Fruit fly (Drosophila melanogaster) whole organism, prepupa: Measurements from ENCODE around the gene CG2975.

Experiments
- Blimp-1 ChIP-seq: fragments of 200-800 bp; sonication (Bioruptor generic); optimal IDR thresholded peaks from 3 replicates; lab custom pipeline; 2017; ENCODE audit warnings: missing biosample characterization, missing genetic modification characterization, mild to moderate bottlenecking, moderate library complexity, missing genetic modification reagents
- CG10631 ChIP-seq: fragments of 200-800 bp; sonication (Bioruptor generic); optimal IDR thresholded peaks from 2 replicates; lab custom pipeline; 2016; ENCODE audit warnings: missing biosample characterization, missing genetic modification characterization
- CG10669 ChIP-seq: fragments of 200-800 bp; sonication (Bioruptor generic); optimal IDR thresholded peaks from 3 replicates; lab custom pipeline; 2018; ENCODE audit warnings: missing biosample characterization, mild to moderate bottlenecking, missing genetic modification characterization, moderate library complexity
- CG11294 ChIP-seq: fragments of 200-800 bp; sonication (Bioruptor generic); IDR thresholded peaks from 2 replicates; pipeline ENCODE4 v1.3.6; 2022; ENCODE audit warnings: missing biosample characterization, missing genetic modification characterization
- CG11762 ChIP-seq: fragments of 200-800 bp; sonication (Bioruptor generic); optimal IDR thresholded peaks from 3 replicates; lab custom pipeline; 2016; ENCODE audit warnings: missing biosample characterization, missing genetic modification characterization; ENCODE audit not compliant: insufficient read depth
- CG11902 ChIP-seq: fragments of 200-800 bp; sonication (Bioruptor generic); optimal IDR thresholded peaks from 3 replicates; lab custom pipeline; 2016; ENCODE audit warnings: missing biosample characterization, missing genetic modification characterization
- CG15336 ChIP-seq: fragments of 200-800 bp; sonication (Bioruptor generic); IDR thresholded peaks from 2 replicates; pipeline ENCODE4 v1.3.6; 2022; ENCODE audit warnings: missing biosample characterization, missing genetic modification characterization
- CG1621 ChIP-seq: fragments of 200-800 bp; sonication (Bioruptor generic); optimal IDR thresholded peaks from 3 replicates; lab custom pipeline; 2018; ENCODE audit warnings: missing biosample characterization, mild to moderate bottlenecking, missing genetic modification characterization
- CG16779 ChIP-seq: fragments of 200-800 bp; sonication (Bioruptor generic); optimal IDR thresholded peaks from 3 replicates; lab custom pipeline; 2017; ENCODE audit warnings: missing biosample characterization, mild to moderate bottlenecking, missing genetic modification characterization
- CG3032 ChIP-seq: fragments of 200-800 bp; optimal IDR thresholded peaks from 2 replicates; lab custom pipeline; 2019; ENCODE audit warnings: missing biosample characterization, mild to moderate bottlenecking, missing genetic modification characterization, moderate library complexity
- CG31627 ChIP-seq: fragments of 200-800 bp; sonication (Bioruptor generic); optimal IDR thresholded peaks from 3 replicates; lab custom pipeline; 2016; ENCODE audit warnings: missing biosample characterization, missing genetic modification characterization
- CG32006 ChIP-seq: fragments of 200-800 bp; sonication (Bioruptor generic); optimal IDR thresholded peaks from 3 replicates; lab custom pipeline; 2017; ENCODE audit warnings: missing biosample characterization, mild to moderate bottlenecking, missing genetic modification characterization
- CG34406 ChIP-seq: fragments of 200-800 bp; sonication (Bioruptor generic); optimal IDR thresholded peaks from 3 replicates; lab custom pipeline; 2016; ENCODE audit warnings: missing biosample characterization, missing genetic modification characterization
- CG3919 ChIP-seq: fragments of 200-800 bp; sonication (Bioruptor generic); optimal IDR thresholded peaks from 3 replicates; lab custom pipeline; 2016; ENCODE audit warnings: missing biosample characterization, missing genetic modification characterization
- CG4318 ChIP-seq: fragments of 200-800 bp; sonication (Bioruptor generic); optimal IDR thresholded peaks from 3 replicates; lab custom pipeline; 2017; ENCODE audit warnings: missing biosample characterization, mild to moderate bottlenecking, missing genetic modification characterization
- CG6163 ChIP-seq: fragments of 200-800 bp; sonication (Bioruptor generic); IDR thresholded peaks from 3 replicates; pipeline ENCODE4 v1.3.6; 2022; ENCODE audit warnings: missing biosample characterization, missing genetic modification characterization
- CG6276 ChIP-seq: fragments of 200-800 bp; sonication (Bioruptor generic); optimal IDR thresholded peaks from 2 replicates; lab custom pipeline; 2017; ENCODE audit warnings: missing biosample characterization, mild to moderate bottlenecking, missing genetic modification characterization
- CG6792 ChIP-seq: fragments of 200-800 bp; sonication (Bioruptor generic); optimal IDR thresholded peaks from 3 replicates; lab custom pipeline; 2016; ENCODE audit warnings: missing biosample characterization, missing genetic modification characterization
- CG7368 ChIP-seq: fragments of 200-800 bp; sonication (Bioruptor generic); optimal IDR thresholded peaks from 3 replicates; lab custom pipeline; 2016; ENCODE audit warnings: missing biosample characterization, missing genetic modification characterization
- CG8119 ChIP-seq: fragments of 200-800 bp; sonication (Bioruptor generic); IDR thresholded peaks from 3 replicates; pipeline ENCODE4 v1.3.6; 2022; ENCODE audit warnings: missing biosample characterization, missing genetic modification characterization
- CG8632 ChIP-seq: fragments of 200-800 bp; sonication (Bioruptor generic); optimal IDR thresholded peaks from 3 replicates; lab custom pipeline; 2016; ENCODE audit warnings: missing biosample characterization, missing genetic modification characterization
- CG9139 ChIP-seq: fragments of 200-800 bp; sonication (Bioruptor generic); optimal IDR thresholded peaks from 3 replicates; lab custom pipeline; 2017; ENCODE audit warnings: missing biosample characterization, mild to moderate bottlenecking, missing genetic modification characterization
- Eip78C ChIP-seq: fragments of 200-800 bp; sonication (Bioruptor generic); peaks from one replicate; lab custom pipeline; 2016; ENCODE audit warnings: missing biosample characterization, missing genetic modification characterization
- Eip93F ChIP-seq: fragments of 200-800 bp; sonication (Bioruptor generic); optimal IDR thresholded peaks from 2 replicates; lab custom pipeline; 2016; ENCODE audit warnings: missing biosample characterization, mild to moderate bottlenecking, missing genetic modification characterization
- Ets21C ChIP-seq: fragments of 200-800 bp; sonication (Bioruptor generic); optimal IDR thresholded peaks from 3 replicates; lab custom pipeline; 2016; ENCODE audit warnings: missing biosample characterization, missing genetic modification characterization
- Ets96B ChIP-seq: fragments of 200-800 bp; optimal IDR thresholded peaks from 2 replicates; lab custom pipeline; 2019; ENCODE audit warnings: missing biosample characterization, mild to moderate bottlenecking, missing genetic modification characterization, moderate library complexity
- Gug ChIP-seq: fragments of 200-800 bp; sonication (Bioruptor generic); IDR thresholded peaks from 2 replicates; pipeline ENCODE4 v1.3.6; 2022; ENCODE audit warnings: missing biosample characterization, missing genetic modification characterization
- Hr38 ChIP-seq: sonication (Bioruptor generic); optimal IDR thresholded peaks from 2 replicates; lab custom pipeline; 2016; ENCODE audit warnings: missing biosample characterization, missing genetic modification characterization
- Hr39 ChIP-seq: fragments of 200-800 bp; sonication (Bioruptor generic); optimal IDR thresholded peaks from 2 replicates; lab custom pipeline; 2016; ENCODE audit warnings: missing biosample characterization, missing genetic modification characterization
- Hr4 ChIP-seq: fragments of 200-800 bp; sonication (Bioruptor generic); optimal IDR thresholded peaks from 3 replicates; lab custom pipeline; 2016; ENCODE audit warnings: missing biosample characterization, missing genetic modification characterization
- Lpt ChIP-seq: fragments of 200-800 bp; sonication (Bioruptor generic); optimal IDR thresholded peaks from 3 replicates; lab custom pipeline; 2016; ENCODE audit warnings: missing biosample characterization, missing genetic modification characterization
- Met ChIP-seq: fragments of 200-800 bp; sonication (Bioruptor generic); optimal IDR thresholded peaks from 3 replicates; lab custom pipeline; 2016; ENCODE audit warnings: missing biosample characterization, missing genetic modification characterization
- Sox102F ChIP-seq: fragments of 200-800 bp; sonication (Bioruptor generic); optimal IDR thresholded peaks from 2 replicates; lab custom pipeline; 2016; ENCODE audit warnings: missing biosample characterization, mild to moderate bottlenecking, missing genetic modification characterization
- Sox14 ChIP-seq: fragments of 200-800 bp; sonication (Bioruptor generic); optimal IDR thresholded peaks from 3 replicates; lab custom pipeline; 2016; ENCODE audit warnings: missing biosample characterization, missing genetic modification characterization
- Sox15 ChIP-seq: fragments of 200-800 bp; sonication (Bioruptor generic); optimal IDR thresholded peaks from 3 replicates; lab custom pipeline; 2016; ENCODE audit warnings: missing biosample characterization, missing genetic modification characterization
- achi ChIP-seq: fragments of 200-800 bp; sonication (Bioruptor generic); optimal IDR thresholded peaks from 3 replicates; lab custom pipeline; 2016; ENCODE audit warnings: missing biosample characterization, missing genetic modification characterization
- acj6 ChIP-seq: fragments of 200-800 bp; sonication (Bioruptor generic); optimal IDR thresholded peaks from 3 replicates; lab custom pipeline; 2016; ENCODE audit warnings: missing biosample characterization, missing genetic modification characterization
- dac ChIP-seq: fragments of 200-800 bp; sonication (Bioruptor generic); optimal IDR thresholded peaks from 2 replicates; lab custom pipeline; 2017; ENCODE audit warnings: missing biosample characterization, mild to moderate bottlenecking, missing genetic modification characterization
- dsx ChIP-seq: fragments of 200-800 bp; optimal IDR thresholded peaks from 3 replicates; lab custom pipeline; 2019; ENCODE audit warnings: missing biosample characterization, mild to moderate bottlenecking, missing genetic modification characterization, moderate library complexity; ENCODE audit not compliant: poor library complexity, severe bottlenecking
- eg ChIP-seq: fragments of 200-800 bp; sonication (Bioruptor generic); IDR thresholded peaks from 3 replicates; pipeline ENCODE4 v1.3.6; 2022; ENCODE audit warnings: missing biosample characterization, missing genetic modification characterization
- esn ChIP-seq: fragments of 200-800 bp; sonication (Bioruptor generic); optimal IDR thresholded peaks from 2 replicates; lab custom pipeline; 2016; ENCODE audit warnings: missing biosample characterization, mild to moderate bottlenecking, missing genetic modification characterization, moderate library complexity
- fd59A ChIP-seq: fragments of 200-800 bp; sonication (Bioruptor generic); optimal IDR thresholded peaks from 2 replicates; lab custom pipeline; 2017; ENCODE audit warnings: missing biosample characterization, mild to moderate bottlenecking, missing genetic modification characterization, missing genetic modification reagents
- fd85E ChIP-seq: fragments of 200-800 bp; sonication (Bioruptor generic); optimal IDR thresholded peaks from 3 replicates; lab custom pipeline; 2016; ENCODE audit warnings: missing biosample characterization, missing genetic modification characterization
- fkh ChIP-seq: fragments of 200-800 bp; sonication (Bioruptor generic); optimal IDR thresholded peaks from 3 replicates; lab custom pipeline; 2017; ENCODE audit warnings: missing biosample characterization, mild to moderate bottlenecking, missing genetic modification characterization, moderate library complexity
- net ChIP-seq: fragments of 200-800 bp; sonication (Bioruptor generic); optimal IDR thresholded peaks from 3 replicates; lab custom pipeline; 2016; ENCODE audit warnings: missing biosample characterization, missing genetic modification characterization
- pdm3 ChIP-seq: fragments of 200-800 bp; sonication (Bioruptor generic); optimal IDR thresholded peaks from 3 replicates; lab custom pipeline; 2016; ENCODE audit warnings: missing biosample characterization, missing genetic modification characterization
- salr ChIP-seq, 2 experiments: fragments of 200-800 bp; sonication (Bioruptor generic); optimal IDR thresholded peaks; 3 replicates each; lab custom pipeline; 2016 to 2018; ENCODE audit warnings: missing biosample characterization in 2 of 2, missing genetic modification characterization in 2 of 2, mild to moderate bottlenecking in 1 of 2
- spab ChIP-seq: fragments of 200-800 bp; sonication (Bioruptor generic); optimal IDR thresholded peaks from 2 replicates; lab custom pipeline; 2017; ENCODE audit warnings: missing biosample characterization, mild to moderate bottlenecking, missing genetic modification characterization, missing genetic modification reagents
- ss ChIP-seq, 2 experiments: fragments of 200-800 bp; sonication (Bioruptor generic); optimal IDR thresholded peaks; 2 replicates in 1 of 2; 3 replicates in 1 of 2; lab custom pipeline; 2017 to 2018; ENCODE audit warnings: mild to moderate bottlenecking in 2 of 2, missing biosample characterization in 2 of 2, missing genetic modification characterization in 2 of 2, moderate library complexity in 1 of 2
- svp ChIP-seq: fragments of 200-800 bp; sonication (Bioruptor generic); peaks from one replicate; lab custom pipeline; 2016; ENCODE audit warnings: missing biosample characterization, missing genetic modification characterization
- topi ChIP-seq: fragments of 200-800 bp; sonication (Bioruptor generic); optimal IDR thresholded peaks from 3 replicates; lab custom pipeline; 2016; ENCODE audit warnings: missing biosample characterization, missing genetic modification characterization
- vri ChIP-seq: fragments of 200-800 bp; sonication (Bioruptor generic); optimal IDR thresholded peaks from 3 replicates; lab custom pipeline; 2016; ENCODE audit warnings: missing biosample characterization, mild to moderate bottlenecking, missing genetic modification characterization

The CG2975 gene

DNA sequence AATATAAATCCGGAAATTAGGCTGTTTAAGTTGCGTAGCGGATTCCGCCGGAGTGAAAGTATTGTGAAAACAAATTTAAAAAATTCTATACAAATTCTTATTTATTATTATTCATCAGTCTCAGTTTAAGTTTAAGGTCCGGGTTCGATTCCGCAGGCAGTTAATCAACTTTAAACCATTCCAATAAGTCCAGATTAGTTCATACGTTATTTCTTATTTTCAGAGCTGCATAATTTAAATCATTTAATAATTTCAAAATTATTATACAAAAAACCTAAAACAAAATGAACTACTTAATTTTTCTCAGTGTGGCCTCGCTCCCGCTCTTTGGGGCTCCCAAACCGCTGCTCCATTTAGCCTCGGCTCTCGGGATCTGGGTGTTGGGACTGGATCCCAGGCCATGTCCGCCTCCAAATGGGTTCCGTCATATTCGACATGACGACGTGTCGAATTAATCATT lies 9.6 kb upstream of the CG2975 start:
- TF ChIP-seq CG10669 (GFP tag; lab: Kevin White, UChicago): peak; percentile 92
- peak; percentile 90 for TF ChIP-seq dac (GFP tag; lab: Kevin White, UChicago)
- TF ChIP-seq vri (GFP tag; lab: Kevin White, UChicago): peak; percentile 78
- TF ChIP-seq Sox102F (GFP tag; lab: Kevin White, UChicago): peak; percentile 90
- TF ChIP-seq CG9139 (GFP tag; lab: Kevin White, UChicago): peak; percentile 87
- TF ChIP-seq fkh (GFP tag; lab: Kevin White, UChicago): peak; percentile 38
- TF ChIP-seq achi (GFP tag; lab: Kevin White, UChicago): peak; percentile 94
- peak; percentile 97 for TF ChIP-seq spab (GFP tag; lab: Kevin White, UChicago)
- TF ChIP-seq Sox15 (GFP tag; lab: Kevin White, UChicago): peak; percentile 88
- peak; percentile 94 for TF ChIP-seq net (GFP tag; lab: Kevin White, UChicago)
- peak; percentile 82 for TF ChIP-seq Gug (GFP tag; lab: Robert Waterston, UW)
- peak; percentile 91 for TF ChIP-seq topi (GFP tag; lab: Kevin White, UChicago)
- peak; percentile 92 for TF ChIP-seq CG11762 (GFP tag; lab: Kevin White, UChicago)
- TF ChIP-seq CG34406 (GFP tag; lab: Kevin White, UChicago): peak; percentile 93
- TF ChIP-seq CG6163: peak; percentile 81
- TF ChIP-seq CG4318 (GFP tag; lab: Kevin White, UChicago): peak; percentile 95
- TF ChIP-seq CG11294: peak; percentile 65; the same call in 1 of the 2 replicates
- TF ChIP-seq Sox14 (GFP tag; lab: Kevin White, UChicago): peak; percentile 91
- TF ChIP-seq Lpt (GFP tag; lab: Kevin White, UChicago): peak; percentile 90
- peak; percentile 95 for TF ChIP-seq CG3032
- peak; percentile 94 for TF ChIP-seq CG3919 (GFP tag; lab: Kevin White, UChicago)
- peak; percentile 67 to 98 for TF ChIP-seq salr (GFP tag; optimal IDR thresholded peaks at IDR 0.05; lab: Kevin White, UChicago)
- peak; percentile 85 for TF ChIP-seq Hr39 (GFP tag; lab: Kevin White, UChicago)
- TF ChIP-seq CG7368: peak; percentile 75
- peak; percentile 90 for TF ChIP-seq CG15336 (GFP tag; lab: Robert Waterston, UW)
- TF ChIP-seq acj6: peak; percentile 95
- peak; percentile 77 for TF ChIP-seq fd85E
- TF ChIP-seq CG8119 (GFP tag; lab: Robert Waterston, UW): peak; percentile 94
- peak; percentile 97 for TF ChIP-seq fd59A (GFP tag; lab: Kevin White, UChicago)
- peak; percentile 84 for TF ChIP-seq Eip93F
- peak; percentile 99 for TF ChIP-seq Eip78C (GFP tag; lab: Kevin White, UChicago)
- TF ChIP-seq Met (GFP tag; lab: Kevin White, UChicago): peak; percentile 91
- TF ChIP-seq dsx (GFP tag; lab: Kevin White, UChicago): peak; percentile 89
- TF ChIP-seq CG32006 (GFP tag; lab: Kevin White, UChicago): peak; percentile 98
- TF ChIP-seq eg (GFP tag; lab: Robert Waterston, UW): peak; percentile 81
- peak; percentile 93 for TF ChIP-seq CG6792 (GFP tag; lab: Kevin White, UChicago)
- peak; percentile 91 for TF ChIP-seq Ets96B
- peak; percentile 93 for TF ChIP-seq Hr4 (GFP tag; lab: Kevin White, UChicago)
- peak; percentile 93 for TF ChIP-seq CG8632 (GFP tag; lab: Kevin White, UChicago)
- peak; percentile 82 for TF ChIP-seq CG11902
- TF ChIP-seq esn (GFP tag; lab: Kevin White, UChicago): peak; percentile 96
- no peak for TF ChIP-seq Hr38 (GFP tag; lab: Kevin White, UChicago)
- TF ChIP-seq CG6276 (GFP tag; lab: Kevin White, UChicago): peak; percentile 96
- peak; percentile 89 for TF ChIP-seq pdm3 (GFP tag; lab: Kevin White, UChicago)
- peak; percentile 85 for TF ChIP-seq CG31627 (GFP tag; lab: Kevin White, UChicago)
- TF ChIP-seq CG10631 (GFP tag; lab: Kevin White, UChicago): peak; percentile 94
- TF ChIP-seq ss (GFP tag; optimal IDR thresholded peaks at IDR 0.05; lab: Kevin White, UChicago): peak; percentile 95 to 96
- TF ChIP-seq Blimp-1: peak; percentile 71
- peak; percentile 93 for TF ChIP-seq svp (GFP tag; lab: Kevin White, UChicago)
- peak; percentile 94 for TF ChIP-seq CG16779
- peak; percentile 53 for TF ChIP-seq CG1621 (tag; lab: Kevin White, UChicago)
- peak; percentile 71 for TF ChIP-seq Ets21C (GFP tag; lab: Kevin White, UChicago)
